Fruit fly (Drosophila melanogaster): ENCODE results near the gene Ir87a.

Gene Ir87a

dm6 chr3R:13397535-13397934 is 22.5 kb upstream of the Ir87a start, which contains the start of gene CG14377:
CG14377 (plus strand) TSS chr3R:13397835.
- TF ChIP-seq GATAd (GFP tag; optimal IDR thresholded peaks at IDR 0.05) (no peak), Rel (GFP tag; optimal IDR thresholded peaks at IDR 0.05) (no peak), Rel (tag; optimal IDR thresholded peaks at IDR 0.05) (no peak), sage (GFP tag; optimal IDR thresholded peaks at IDR 0.05) (no peak), sv (GFP tag; optimal IDR thresholded peaks at IDR 0.05) (no peak), CrebA (GFP tag; optimal IDR thresholded peaks at IDR 0.05; ENCODE audit: borderline replicate concordance) (no peak), Hr78 (GFP tag; optimal IDR thresholded peaks at IDR 0.05) (no peak), foxo (GFP tag; optimal IDR thresholded peaks at IDR 0.05) (no peak), N (GFP tag; optimal IDR thresholded peaks at IDR 0.05) (no peak), usp (GFP tag; optimal IDR thresholded peaks at IDR 0.05) (no peak), br (GFP tag; optimal IDR thresholded peaks at IDR 0.05) (no peak), dl (GFP tag; optimal IDR thresholded peaks at IDR 0.05; ENCODE audit: insufficient read depth in 1 of 2, partially characterized antibody in 2 of 2) (no peak), Hnf4 (GFP tag; optimal IDR thresholded peaks at IDR 0.05) (no peak)

dm6 chr3R:13400902-13401721 is 19.0 kb upstream of the Ir87a start:
- TF ChIP-seq Myc (optimal IDR thresholded peaks at IDR 0.05) = no peak
- TF ChIP-seq CG9705 (GFP tag; optimal IDR thresholded peaks at IDR 0.05) = peak; percentile 81
- peak; percentile 86 for TF ChIP-seq sage (GFP tag; optimal IDR thresholded peaks at IDR 0.05)
- peak; percentile 31 for TF ChIP-seq Rel (GFP tag; optimal IDR thresholded peaks at IDR 0.05)
- TF ChIP-seq Rel (tag; optimal IDR thresholded peaks at IDR 0.05) = peak; percentile 65
- TF ChIP-seq tai (GFP tag; optimal IDR thresholded peaks at IDR 0.05) = peak; percentile 76
- TF ChIP-seq rgr (GFP tag; optimal IDR thresholded peaks at IDR 0.05) = peak; percentile 93
- TF ChIP-seq Hr83 (GFP tag; optimal IDR thresholded peaks at IDR 0.05; ENCODE audit: poor library complexity, severe bottlenecking) = no peak
- peak; percentile 76 for TF ChIP-seq CG32264 (GFP tag; optimal IDR thresholded peaks at IDR 0.05)
- TF ChIP-seq jim (GFP tag; optimal IDR thresholded peaks at IDR 0.05) = no peak
- TF ChIP-seq Sp1 (GFP tag; optimal IDR thresholded peaks at IDR 0.05) = peak; percentile 95
- TF ChIP-seq HLH106 (tag; optimal IDR thresholded peaks at IDR 0.05) = peak; percentile 93
- no peak for TF ChIP-seq N (GFP tag; optimal IDR thresholded peaks at IDR 0.05)
- TF ChIP-seq dl (GFP tag; optimal IDR thresholded peaks at IDR 0.05; ENCODE audit: insufficient read depth in 1 of 2, partially characterized antibody in 2 of 2) = no peak
- peak; percentile 80 for TF ChIP-seq brk (GFP tag; optimal IDR thresholded peaks at IDR 0.05)
- TF ChIP-seq Hnf4 (GFP tag; optimal IDR thresholded peaks at IDR 0.05) = peak; percentile 91
- no peak for TF ChIP-seq usp (GFP tag; optimal IDR thresholded peaks at IDR 0.05)
- TF ChIP-seq OdsH (GFP tag; optimal IDR thresholded peaks at IDR 0.05) = peak; percentile 95
- no peak for TF ChIP-seq Dfd (GFP tag; optimal IDR thresholded peaks at IDR 0.05)
- peak; percentile 95 for TF ChIP-seq fru (GFP tag; optimal IDR thresholded peaks at IDR 0.05)
- TF ChIP-seq foxo (GFP tag; optimal IDR thresholded peaks at IDR 0.05) = peak; percentile 68 to 94
- peak; percentile 59 for TF ChIP-seq Dif (GFP tag; optimal IDR thresholded peaks at IDR 0.05; ENCODE audit: partially characterized antibody)
- no peak for TF ChIP-seq pan (optimal IDR thresholded peaks at IDR 0.05)
- peak; percentile 24 for TF ChIP-seq Mio (GFP tag; optimal IDR thresholded peaks at IDR 0.05)
- peak; percentile 47 for TF ChIP-seq Vsx2 (GFP tag; optimal IDR thresholded peaks at IDR 0.05; ENCODE audit: partially characterized antibody)
- TF ChIP-seq dmrt93B (GFP tag; optimal IDR thresholded peaks at IDR 0.05) = peak; percentile 81
- peak; percentile 94 for TF ChIP-seq h (GFP tag; optimal IDR thresholded peaks at IDR 0.05)
- TF ChIP-seq dsf (GFP tag; optimal IDR thresholded peaks at IDR 0.05; ENCODE audit: borderline replicate concordance) = peak; percentile 73
- TF ChIP-seq CrebA (GFP tag; optimal IDR thresholded peaks at IDR 0.05; ENCODE audit: borderline replicate concordance) = peak; percentile 27
- TF ChIP-seq lola (GFP tag; optimal IDR thresholded peaks at IDR 0.05) = no peak
- TF ChIP-seq ey (GFP tag; optimal IDR thresholded peaks at IDR 0.05) = peak; percentile 94
- TF ChIP-seq br (GFP tag; optimal IDR thresholded peaks at IDR 0.05) = peak; percentile 95
- TF ChIP-seq Jra (GFP tag; optimal IDR thresholded peaks at IDR 0.05) = peak; percentile 85
- TF ChIP-seq woc (GFP tag; optimal IDR thresholded peaks at IDR 0.05) = peak; percentile 92
- no peak for TF ChIP-seq Hr78 (GFP tag; optimal IDR thresholded peaks at IDR 0.05)
- peak; percentile 90 for TF ChIP-seq psq (GFP tag; optimal IDR thresholded peaks at IDR 0.05)
- peak; percentile 85 for TF ChIP-seq sv (GFP tag; optimal IDR thresholded peaks at IDR 0.05)
